Fruit fly (Drosophila melanogaster) whole organism: ENCODE measurements around the gene kirre.

Experiments used
- CG8478 ChIP-seq: fragments of >200 bp; optimal IDR thresholded peaks from 2 replicates; lab custom pipeline; 2018; ENCODE audit warnings: inconsistent platforms
- psq ChIP-seq: fragments of >200 bp; optimal IDR thresholded peaks from 2 replicates; lab custom pipeline; 2017
- usp ChIP-seq: fragments of >200 bp; optimal IDR thresholded peaks from 2 replicates; lab custom pipeline; 2017; ENCODE audit warnings: missing biosample characterization, missing genetic modification characterization, mixed read lengths

- TF ChIP-seq psq (lab: Kevin White, UChicago), result no peak
- TF ChIP-seq CG8478 (lab: Kevin White, UChicago), result no peak
- no peak for TF ChIP-seq usp
Observed at dm6 chrX:2787267-2787666, 47.1 kb downstream of the kirre start.
